Worm (Caenorhabditis elegans): ENCODE measurements around the gene str-135.

- TF ChIP-seq unc-62 (GFP tag; optimal IDR thresholded peaks at IDR 0.05) (no peak), ztf-18 (tag; optimal IDR thresholded peaks at IDR 0.05) (no peak), D2030.7 (GFP tag; IDR thresholded peaks at IDR 0.05) (no peak), cebp-1 (GFP tag; IDR thresholded peaks at IDR 0.05) (no peak), cebp-1 (tag; optimal IDR thresholded peaks at IDR 0.05) (no peak), hrde-1 (tag; optimal IDR thresholded peaks at IDR 0.05; ENCODE audit: borderline replicate concordance) (no peak), Y53G8AR.9 (GFP tag; conservative IDR thresholded peaks at IDR 0.05) (no peak), sea-2 (GFP tag; IDR thresholded peaks at IDR 0.05) (no peak), pbrm-1 (GFP tag; IDR thresholded peaks at IDR 0.05) (no peak), lin-26 (GFP tag; IDR thresholded peaks at IDR 0.05) (no peak)
Measured at ce11 chrV:8306366-8306765, 25.7 kb upstream of the str-135 start, which contains the start of gene W02D7.8.

Measured in whole organism, young adult.